Fruit fly (Drosophila melanogaster) whole organism, embryonic: ENCODE data around the gene Ir75b.
A peak's percentile ranks its signal among the peaks of the same experiment; 100 is the strongest.

ENCODE experiments used
- Aef1 ChIP-seq: fragments of 200-800 bp; sonication (Bioruptor generic); IDR thresholded peaks from 3 replicates; pipeline ENCODE4 v1.3.6; 2022; ENCODE audit warnings: missing biosample characterization, missing genetic modification characterization
- B-H2 ChIP-seq: fragments of 200-800 bp; sonication (Bioruptor generic); optimal IDR thresholded peaks from 2 replicates; lab custom pipeline; 2018; ENCODE audit warnings: missing biosample characterization, mild to moderate bottlenecking, missing genetic modification characterization
- Bgb ChIP-seq: fragments of 200-800 bp; sonication (Bioruptor generic); IDR thresholded peaks from 2 replicates; pipeline ENCODE4 v1.3.6; 2022; ENCODE audit warnings: missing biosample characterization, missing genetic modification characterization; ENCODE audit not compliant: partially characterized antibody
- CG12104 ChIP-seq: fragments of 200-800 bp; sonication (Bioruptor generic); optimal IDR thresholded peaks from 3 replicates; lab custom pipeline; 2016; ENCODE audit warnings: missing biosample characterization, missing genetic modification characterization
- CG13287 ChIP-seq: fragments of 200-800 bp; sonication (Bioruptor generic); IDR thresholded peaks from 2 replicates; pipeline ENCODE4 v1.3.6; 2022; ENCODE audit warnings: missing biosample characterization, missing genetic modification characterization; ENCODE audit not compliant: partially characterized antibody
- CG1602 ChIP-seq: fragments of 200-800 bp; sonication (Bioruptor generic); optimal IDR thresholded peaks from 3 replicates; lab custom pipeline; 2016; ENCODE audit warnings: missing biosample characterization, missing genetic modification characterization
- CG16815 ChIP-seq: fragments of 200-800 bp; sonication (Bioruptor generic); optimal IDR thresholded peaks from 3 replicates; lab custom pipeline; 2017; ENCODE audit warnings: missing biosample characterization, mild to moderate bottlenecking, missing genetic modification characterization
- CG16863 ChIP-seq: fragments of 200-800 bp; sonication (Bioruptor generic); optimal IDR thresholded peaks from 3 replicates; lab custom pipeline; 2016; ENCODE audit warnings: missing biosample characterization, missing genetic modification characterization
- CG17612 ChIP-seq: fragments of 200-800 bp; sonication (Bioruptor generic); IDR thresholded peaks from 2 replicates; pipeline ENCODE4 v1.3.6; 2022; ENCODE audit warnings: missing biosample characterization, missing genetic modification characterization
- CG17829 ChIP-seq: fragments of 200-800 bp; optimal IDR thresholded peaks from 2 replicates; lab custom pipeline; 2019; ENCODE audit warnings: missing biosample characterization, mild to moderate bottlenecking, missing genetic modification characterization, moderate library complexity
- CG18619 ChIP-seq: fragments of 200-800 bp; sonication (Bioruptor generic); optimal IDR thresholded peaks from 3 replicates; lab custom pipeline; 2017; ENCODE audit warnings: missing biosample characterization, mild to moderate bottlenecking, missing genetic modification characterization
- CG18764 ChIP-seq: fragments of 200-800 bp; sonication (Bioruptor generic); optimal IDR thresholded peaks from 3 replicates; lab custom pipeline; 2016; ENCODE audit warnings: missing biosample characterization, missing genetic modification characterization
- CG2678 ChIP-seq: fragments of 200-800 bp; sonication (Bioruptor generic); optimal IDR thresholded peaks from 3 replicates; lab custom pipeline; 2019; ENCODE audit warnings: missing biosample characterization, mild to moderate bottlenecking, missing genetic modification characterization, moderate library complexity
- CG3065 ChIP-seq: fragments of 200-800 bp; sonication (Bioruptor generic); optimal IDR thresholded peaks from 2 replicates; lab custom pipeline; 2016; ENCODE audit warnings: missing biosample characterization, missing genetic modification characterization
- CG3838 ChIP-seq: fragments of 200-800 bp; sonication (Bioruptor generic); optimal IDR thresholded peaks from 3 replicates; lab custom pipeline; 2016; ENCODE audit warnings: missing biosample characterization, missing genetic modification characterization
- CG3847 ChIP-seq: fragments of 200-800 bp; sonication (Bioruptor generic); IDR thresholded peaks from 2 replicates; pipeline ENCODE4 v1.3.6; 2022; ENCODE audit warnings: missing biosample characterization, missing genetic modification characterization
- CG4617 ChIP-seq: fragments of 200-800 bp; sonication (Bioruptor generic); optimal IDR thresholded peaks from 3 replicates; lab custom pipeline; 2016; ENCODE audit warnings: missing biosample characterization, missing genetic modification characterization, borderline replicate concordance
- CG6175 ChIP-seq: fragments of 200-800 bp; sonication (Bioruptor generic); IDR thresholded peaks from 3 replicates; pipeline ENCODE4 v1.3.6; 2022; ENCODE audit warnings: missing biosample characterization, missing genetic modification characterization
- CG6654 ChIP-seq: fragments of 200-800 bp; sonication (Bioruptor generic); optimal IDR thresholded peaks from 2 replicates; lab custom pipeline; 2017; ENCODE audit warnings: missing biosample characterization, mild to moderate bottlenecking, missing genetic modification characterization
- CG8924 ChIP-seq: fragments of 200-800 bp; optimal IDR thresholded peaks from 3 replicates; lab custom pipeline; 2019; ENCODE audit warnings: missing biosample characterization, mild to moderate bottlenecking, missing genetic modification characterization, moderate library complexity
- CrebB ChIP-seq: fragments of 200-800 bp; sonication (Bioruptor generic); optimal IDR thresholded peaks from 3 replicates; lab custom pipeline; 2018; ENCODE audit warnings: missing biosample characterization, mild to moderate bottlenecking, missing genetic modification characterization
- Doc3 ChIP-seq: fragments of 200-800 bp; sonication (Bioruptor generic); IDR thresholded peaks from 3 replicates; pipeline ENCODE4 v1.3.6; 2022; ENCODE audit warnings: missing biosample characterization, missing genetic modification characterization; ENCODE audit not compliant: partially characterized antibody
- Eip74EF ChIP-seq, 2 experiments: fragments of 200-800 bp in 1 of 2; fragments of >200 bp in 1 of 2; sonication (Bioruptor generic) in 1 of 2; optimal IDR thresholded peaks; 2 replicates each; lab custom pipeline; 2017 to 2019; ENCODE audit warnings: missing biosample characterization in 2 of 2, missing genetic modification characterization in 2 of 2, mild to moderate bottlenecking in 1 of 2, moderate library complexity in 1 of 2
- Hey ChIP-seq: fragments of 200-800 bp; sonication (Bioruptor generic); optimal IDR thresholded peaks from 3 replicates; lab custom pipeline; 2018; ENCODE audit warnings: missing biosample characterization, mild to moderate bottlenecking, missing genetic modification characterization
- Mad ChIP-seq: fragments of 200-800 bp; sonication (Bioruptor generic); optimal IDR thresholded peaks from 2 replicates; lab custom pipeline; 2016; ENCODE audit warnings: missing biosample characterization, missing genetic modification characterization
- Myb ChIP-seq: fragments of 200-800 bp; sonication (Bioruptor generic); optimal IDR thresholded peaks from 2 replicates; lab custom pipeline; 2016; ENCODE audit warnings: missing biosample characterization, missing genetic modification characterization
- Opbp ChIP-seq: fragments of 200-800 bp; sonication (Bioruptor generic); IDR thresholded peaks from 3 replicates; pipeline ENCODE4 v1.3.6; 2022; ENCODE audit warnings: missing biosample characterization, missing genetic modification characterization; ENCODE audit not compliant: partially characterized antibody
- Rx ChIP-seq: fragments of 200-800 bp; sonication (Bioruptor generic); IDR thresholded peaks from 2 replicates; pipeline ENCODE4 v1.3.6; 2022; ENCODE audit warnings: missing biosample characterization, missing genetic modification characterization
- Sry-β ChIP-seq: fragments of 200-800 bp; sonication (Bioruptor generic); optimal IDR thresholded peaks from 2 replicates; lab custom pipeline; 2018; ENCODE audit warnings: missing biosample characterization, mild to moderate bottlenecking, missing genetic modification characterization, moderate library complexity
- TFAM ChIP-seq: fragments of 200-800 bp; sonication (Bioruptor generic); optimal IDR thresholded peaks from 2 replicates; lab custom pipeline; 2017; ENCODE audit warnings: missing biosample characterization, missing genetic modification characterization, inconsistent platforms
- aop ChIP-seq: fragments of 200-800 bp; sonication (Bioruptor generic); IDR thresholded peaks from 2 replicates; pipeline ENCODE4 v1.3.6; 2022; ENCODE audit warnings: missing biosample characterization, missing genetic modification characterization
- ap ChIP-seq: fragments of 200-800 bp; sonication (Bioruptor generic); IDR thresholded peaks from 2 replicates; pipeline ENCODE4 v1.3.6; 2022; ENCODE audit warnings: missing biosample characterization, missing genetic modification characterization
- bbx ChIP-seq: fragments of 200-800 bp; sonication (Bioruptor generic); IDR thresholded peaks from 2 replicates; pipeline ENCODE4 v1.3.6; 2022; ENCODE audit warnings: missing biosample characterization, missing genetic modification characterization; ENCODE audit not compliant: partially characterized antibody
- bigmax ChIP-seq: fragments of 200-800 bp; sonication (Bioruptor generic); optimal IDR thresholded peaks from 2 replicates; lab custom pipeline; 2018; ENCODE audit warnings: missing biosample characterization, mild to moderate bottlenecking, missing genetic modification characterization
- bsh ChIP-seq, 2 experiments: fragments of 200-800 bp; sonication (Bioruptor generic); optimal IDR thresholded peaks; 2 replicates each; lab custom pipeline; 2017 to 2018; ENCODE audit warnings: mild to moderate bottlenecking in 2 of 2, missing biosample characterization in 2 of 2, missing genetic modification characterization in 2 of 2, moderate library complexity in 1 of 2
- crp ChIP-seq, 2 experiments: fragments of 200-800 bp; sonication (Bioruptor generic); optimal IDR thresholded peaks; 2 replicates in 1 of 2; 3 replicates in 1 of 2; lab custom pipeline; 2017; ENCODE audit warnings: missing biosample characterization in 2 of 2, missing genetic modification characterization in 2 of 2, mild to moderate bottlenecking in 1 of 2, moderate library complexity in 1 of 2
- dati ChIP-seq: fragments of 200-800 bp; sonication (Bioruptor generic); IDR thresholded peaks from 2 replicates; pipeline ENCODE4 v1.3.6; 2022; ENCODE audit warnings: missing biosample characterization, missing genetic modification characterization
- esg ChIP-seq: fragments of 200-800 bp; sonication (Bioruptor generic); conservative IDR thresholded peaks from 2 replicates; pipeline ENCODE4 v1.3.6; 2022; ENCODE audit warnings: missing biosample characterization, missing genetic modification characterization
- fd96Cb ChIP-seq: fragments of 200-800 bp; sonication (Bioruptor generic); optimal IDR thresholded peaks from 2 replicates; lab custom pipeline; 2018; ENCODE audit warnings: missing biosample characterization, mild to moderate bottlenecking, missing genetic modification characterization, moderate library complexity
- grau ChIP-seq: fragments of 200-800 bp; optimal IDR thresholded peaks from 3 replicates; lab custom pipeline; 2019; ENCODE audit warnings: missing biosample characterization, mild to moderate bottlenecking, missing genetic modification characterization, moderate library complexity
- ham ChIP-seq: fragments of 200-800 bp; sonication (Bioruptor generic); IDR thresholded peaks from 2 replicates; pipeline ENCODE4 v1.3.6; 2022; ENCODE audit warnings: missing biosample characterization, missing genetic modification characterization
- hbn ChIP-seq: fragments of 200-800 bp; sonication (Bioruptor generic); IDR thresholded peaks from 2 replicates; pipeline ENCODE4 v1.3.6; 2022; ENCODE audit warnings: missing biosample characterization, missing genetic modification characterization; ENCODE audit not compliant: partially characterized antibody
- her ChIP-seq: fragments of 200-800 bp; sonication (Bioruptor generic); optimal IDR thresholded peaks from 2 replicates; lab custom pipeline; 2016; ENCODE audit warnings: missing biosample characterization, missing genetic modification characterization
- jumu ChIP-seq: fragments of 200-800 bp; sonication (Bioruptor generic); optimal IDR thresholded peaks from 3 replicates; lab custom pipeline; 2016; ENCODE audit warnings: missing biosample characterization, missing genetic modification characterization
- kay ChIP-seq: fragments of 200-800 bp; sonication (Bioruptor generic); optimal IDR thresholded peaks from 2 replicates; lab custom pipeline; 2016; ENCODE audit warnings: missing biosample characterization, missing genetic modification characterization
- nerfin-1 ChIP-seq: fragments of 200-800 bp; sonication (Bioruptor generic); optimal IDR thresholded peaks from 3 replicates; lab custom pipeline; 2019; ENCODE audit warnings: missing biosample characterization, mild to moderate bottlenecking, missing genetic modification characterization, moderate library complexity
- slp2 ChIP-seq: fragments of 200-800 bp; sonication (Bioruptor generic); optimal IDR thresholded peaks from 2 replicates; lab custom pipeline; 2016; ENCODE audit warnings: missing biosample characterization, missing genetic modification characterization
- tll ChIP-seq, 2 experiments: fragments of 200-800 bp in 1 of 2; fragments of >200 bp in 1 of 2; sonication (Bioruptor generic) in 1 of 2; optimal IDR thresholded peaks; 2 replicates each; lab custom pipeline; 2017 to 2019; ENCODE audit warnings: missing biosample characterization in 2 of 2, missing genetic modification characterization in 2 of 2, mild to moderate bottlenecking in 1 of 2, moderate library complexity in 1 of 2
- trem ChIP-seq: fragments of 200-800 bp; optimal IDR thresholded peaks from 3 replicates; lab custom pipeline; 2019; ENCODE audit warnings: missing biosample characterization, mild to moderate bottlenecking, missing genetic modification characterization, moderate library complexity
- zen ChIP-seq: fragments of 200-800 bp; sonication (Bioruptor generic); optimal IDR thresholded peaks from 3 replicates; lab custom pipeline; 2018; ENCODE audit warnings: missing biosample characterization, mild to moderate bottlenecking, missing genetic modification characterization, moderate library complexity

Gene Ir75b

dm6 chr3L:17804511-17804910, 15.5 kb downstream of the Ir75b start, which contains the start of gene ais (continued):
- TF ChIP-seq grau (tag; lab: Kevin White, UChicago), result peak; percentile 41
- no peak for TF ChIP-seq nerfin-1
- no peak for TF ChIP-seq CG12104
- TF ChIP-seq esg, result no peak
- no peak for TF ChIP-seq ap (GFP tag; lab: Robert Waterston, UW)
- TF ChIP-seq aop (GFP tag; lab: Robert Waterston, UW), result no peak
- no peak for TF ChIP-seq dati (GFP tag; lab: Robert Waterston, UW)
- peak; percentile 55 for TF ChIP-seq trem
- no peak for TF ChIP-seq Mad (GFP tag; lab: Kevin White, UChicago)
- TF ChIP-seq Hey, result no peak
- no peak for TF ChIP-seq ham (GFP tag; lab: Robert Waterston, UW)
- TF ChIP-seq zen (tag; lab: Kevin White, UChicago), result peak; percentile 4
- no peak for TF ChIP-seq CG6175
- no peak for TF ChIP-seq CG3838
- TF ChIP-seq CG17612 (GFP tag; lab: Robert Waterston, UW), result no peak
- no peak for TF ChIP-seq Bgb (GFP tag; lab: Robert Waterston, UW)
- no peak for TF ChIP-seq Doc3 (GFP tag; lab: Robert Waterston, UW)
- TF ChIP-seq Rx (GFP tag; lab: Robert Waterston, UW), result no peak
- no peak for TF ChIP-seq hbn (GFP tag; lab: Robert Waterston, UW)
- no peak for TF ChIP-seq kay (GFP tag; lab: Kevin White, UChicago)
- TF ChIP-seq CG2678 (tag; lab: Kevin White, UChicago), result no peak
- no peak for TF ChIP-seq CrebB (tag; lab: Kevin White, UChicago)
- no peak for TF ChIP-seq bbx (GFP tag; lab: Robert Waterston, UW)
- no peak for TF ChIP-seq Eip74EF (GFP tag; optimal IDR thresholded peaks at IDR 0.05; lab: Kevin White, UChicago)
- no peak for TF ChIP-seq fd96Cb
- no peak for TF ChIP-seq CG1602
- peak; percentile 32 for TF ChIP-seq Myb (GFP tag; lab: Kevin White, UChicago)

- peak; percentile 12 for TF ChIP-seq CrebB (tag; lab: Kevin White, UChicago)
- peak; percentile 48; the same call in 1 of the 3 replicates for TF ChIP-seq Opbp (GFP tag; lab: Robert Waterston, UW)
- no peak for TF ChIP-seq her (GFP tag; lab: Kevin White, UChicago)
- peak; percentile 46 for TF ChIP-seq CG17829 (tag; lab: Kevin White, UChicago)
- peak; percentile 23 for TF ChIP-seq Sry-β (GFP tag; lab: Kevin White, UChicago)
- peak; percentile 29 for TF ChIP-seq CG18619 (GFP tag; lab: Kevin White, UChicago)
- TF ChIP-seq Aef1, result no peak
- peak in 1 of 2 experiments; percentile 87 for TF ChIP-seq crp (GFP tag; optimal IDR thresholded peaks at IDR 0.05; lab: Kevin White, UChicago)
- TF ChIP-seq CG3065 (GFP tag; lab: Kevin White, UChicago), result peak; percentile 18
- no peak for TF ChIP-seq CG18764
- peak; percentile 80 for TF ChIP-seq CG3847
- no peak for TF ChIP-seq bigmax
- TF ChIP-seq trem, result peak; percentile 82
- TF ChIP-seq B-H2 (GFP tag; lab: Kevin White, UChicago), result peak; percentile 67
- TF ChIP-seq tll (GFP tag; optimal IDR thresholded peaks at IDR 0.05; lab: Kevin White, UChicago), result peak in 1 of 2 experiments; percentile 74
- peak; percentile 56; the same call in 1 of the 2 replicates for TF ChIP-seq CG13287 (GFP tag; lab: Robert Waterston, UW)
- no peak for TF ChIP-seq TFAM (GFP tag; lab: Kevin White, UChicago)
- TF ChIP-seq bsh (GFP tag; optimal IDR thresholded peaks at IDR 0.05; lab: Kevin White, UChicago), result peak in 1 of 2 experiments; percentile 32
- TF ChIP-seq CG4617 (GFP tag; lab: Kevin White, UChicago), result peak; percentile 94
- peak; percentile 48 for TF ChIP-seq CG8924 (tag; lab: Kevin White, UChicago)
- no peak for TF ChIP-seq ham (GFP tag; lab: Robert Waterston, UW)
- TF ChIP-seq slp2 (GFP tag; lab: Kevin White, UChicago), result peak; percentile 19
- peak; percentile 8 for TF ChIP-seq jumu
- TF ChIP-seq CG16863 (GFP tag; lab: Kevin White, UChicago), result peak; percentile 11
- TF ChIP-seq CG16815 (GFP tag; lab: Kevin White, UChicago), result no peak
- TF ChIP-seq CG6654, result no peak
Measured at dm6 chr3L:17802107-17802506, 17.9 kb downstream of the Ir75b start, which contains the start of gene NUCB1. Gene NUCB1 (minus strand): TSS chr3L:17802279.
